Fruit fly (Drosophila melanogaster) S2 (cell line): ENCODE measurements around the gene CG32206.

Source experiments
- CG8478 ChIP-seq: fragments of >200 bp; optimal IDR thresholded peaks from 2 replicates; lab custom pipeline; 2018
- CTCF ChIP-seq, 2 experiments: fragments of >200 bp; optimal IDR thresholded peaks; 2 replicates each; lab custom pipeline; 2018

- TF ChIP-seq CG8478 (lab: Kevin White, UChicago) (no peak), CTCF (optimal IDR thresholded peaks at IDR 0.05; lab: Kevin White, UChicago) (peak; percentile 55 to 67)
These were observed 84.6 kb downstream of the CG32206 start for dm6 chr3L:19328076-19328475.
